Worm (Caenorhabditis elegans): ENCODE results near the gene T14G12.12.
A peak's percentile ranks its signal among the peaks of the same experiment; 100 is the strongest.

The T14G12.12 gene

DNA sequence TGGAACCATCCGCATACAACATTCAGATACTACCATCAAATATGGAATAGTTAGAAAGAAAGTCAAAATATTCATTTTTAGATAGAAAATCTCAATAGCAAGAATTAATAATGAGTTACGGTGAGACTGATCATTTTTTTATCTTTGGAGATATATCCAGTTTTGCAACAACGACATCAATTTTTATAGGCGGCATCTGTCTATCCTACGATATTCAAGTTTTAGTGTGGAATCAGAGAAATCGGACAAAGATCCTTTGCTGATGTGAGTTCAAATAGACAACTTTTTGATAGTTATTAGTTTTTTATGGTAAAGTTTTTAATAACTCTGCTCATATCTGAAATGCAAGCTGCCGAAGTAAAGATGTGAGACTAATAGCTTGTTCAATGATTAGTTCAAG lies 8.3 kb upstream of the T14G12.12 start, which contains the start of gene F47B7.4:
TSS of gene F47B7.4 (minus strand) at position 101 of the 400 bp plus-strand sequence.
- no peak for TF ChIP-seq ztf-29 (GFP tag; IDR thresholded peaks at IDR 0.05)
- no peak for TF ChIP-seq cog-1 (tag; optimal IDR thresholded peaks at IDR 0.05)
- TF ChIP-seq tab-1 (GFP tag; IDR thresholded peaks at IDR 0.05), result no peak
- TF ChIP-seq med-1 (GFP tag; optimal IDR thresholded peaks at IDR 0.05; ENCODE audit: insufficient read depth), result no peak

DNA sequence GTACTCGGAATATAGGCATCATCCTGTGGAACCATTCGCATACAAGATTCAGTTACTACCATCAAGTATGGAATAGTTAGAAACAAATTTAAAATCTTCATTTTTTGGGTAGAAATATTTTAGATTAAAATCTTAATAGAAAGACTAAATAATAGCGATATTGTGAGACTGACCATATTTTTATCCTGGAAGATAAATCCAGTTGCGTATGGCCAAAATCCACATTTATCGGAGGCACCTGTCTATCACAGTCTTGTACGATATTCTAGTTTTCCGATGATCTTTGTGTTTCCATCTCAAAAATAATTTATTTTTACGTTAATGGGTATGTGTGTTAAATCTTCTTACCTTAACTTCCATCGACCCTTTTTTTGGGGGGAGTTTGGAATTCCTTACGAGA lies 6.0 kb upstream of the T14G12.12 start, which contains the start of gene F47B7.3:
TSS of gene F47B7.3 (minus strand) at position 101 of the 400 bp plus-strand sequence.
- TF ChIP-seq klf-2 (GFP tag; conservative IDR thresholded peaks at IDR 0.05) (no peak), tab-1 (GFP tag; IDR thresholded peaks at IDR 0.05) (no peak), cog-1 (tag; optimal IDR thresholded peaks at IDR 0.05) (no peak), flt-1 (GFP tag; IDR thresholded peaks at IDR 0.05) (no peak), ref-1 (GFP tag; conservative IDR thresholded peaks at IDR 0.05) (no peak), ztf-29 (GFP tag; IDR thresholded peaks at IDR 0.05) (no peak), ztf-23 (GFP tag; IDR thresholded peaks at IDR 0.05) (no peak), med-1 (GFP tag; optimal IDR thresholded peaks at IDR 0.05; ENCODE audit: insufficient read depth) (no peak), T22C8.4 (GFP tag; IDR thresholded peaks at IDR 0.05) (no peak)

DNA sequence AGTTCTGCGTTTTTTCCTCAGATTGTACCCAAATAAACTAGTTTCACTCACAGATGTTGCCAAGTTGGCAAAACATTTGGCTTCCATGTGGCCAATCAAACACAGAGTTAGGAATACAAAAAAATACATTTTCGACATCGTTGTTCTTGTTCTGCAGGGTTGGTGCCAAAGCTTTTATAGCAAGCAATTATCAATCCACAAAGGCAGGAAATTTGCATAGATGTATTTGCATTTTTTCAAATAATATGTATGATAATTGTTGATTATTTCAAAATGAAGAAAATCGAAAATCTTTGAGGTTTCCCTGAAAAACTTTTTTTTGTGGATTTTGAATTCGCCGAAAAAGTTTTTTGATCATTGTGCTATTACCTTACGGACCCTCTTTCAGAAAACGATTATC lies 4.1 kb upstream of the T14G12.12 start, which contains the start of gene T14G12.11:
TSS of gene T14G12.11 (minus strand) at position 138 of the 400 bp plus-strand sequence.
- TF ChIP-seq ref-1 (GFP tag; conservative IDR thresholded peaks at IDR 0.05) (no peak), ztf-23 (GFP tag; IDR thresholded peaks at IDR 0.05) (no peak), ztf-29 (GFP tag; IDR thresholded peaks at IDR 0.05) (no peak), klf-2 (GFP tag; conservative IDR thresholded peaks at IDR 0.05) (no peak), flt-1 (GFP tag; IDR thresholded peaks at IDR 0.05) (no peak), T22C8.4 (GFP tag; IDR thresholded peaks at IDR 0.05) (no peak), tab-1 (GFP tag; IDR thresholded peaks at IDR 0.05) (no peak), cog-1 (tag; optimal IDR thresholded peaks at IDR 0.05) (no peak), med-1 (GFP tag; optimal IDR thresholded peaks at IDR 0.05; ENCODE audit: insufficient read depth) (no peak)

DNA sequence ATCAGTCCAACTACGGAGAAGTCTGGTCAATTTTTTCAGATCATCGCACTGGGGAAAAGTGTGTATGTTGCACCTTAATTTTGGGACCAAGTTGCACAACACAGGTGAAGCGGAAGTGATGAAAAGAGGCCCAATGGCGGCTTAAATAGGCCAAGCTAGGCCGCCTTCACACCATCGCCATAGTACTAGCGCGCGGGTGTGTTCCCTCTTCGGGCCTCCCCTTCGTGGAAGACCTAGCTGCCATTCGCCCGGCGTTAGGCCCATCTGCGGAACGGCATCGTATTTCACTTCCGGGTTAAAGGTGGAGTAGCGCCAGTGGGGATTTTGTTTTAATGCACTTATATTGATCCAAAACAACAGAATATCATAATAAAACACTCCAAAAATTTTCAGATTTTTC lies 1.5 kb upstream of the T14G12.12 start:
- no peak for TF ChIP-seq ref-1 (GFP tag; conservative IDR thresholded peaks at IDR 0.05)
- no peak for TF ChIP-seq ztf-29 (GFP tag; IDR thresholded peaks at IDR 0.05)
- TF ChIP-seq ztf-23 (GFP tag; IDR thresholded peaks at IDR 0.05), result no peak
- TF ChIP-seq T22C8.4 (GFP tag; IDR thresholded peaks at IDR 0.05), result no peak
- TF ChIP-seq tab-1 (GFP tag; IDR thresholded peaks at IDR 0.05), result 0 out of 2 replicates have a peak, but pooled peaks have one; percentile 44
- TF ChIP-seq flt-1 (GFP tag; IDR thresholded peaks at IDR 0.05), result no peak
- TF ChIP-seq cog-1 (tag; optimal IDR thresholded peaks at IDR 0.05), result no peak

DNA sequence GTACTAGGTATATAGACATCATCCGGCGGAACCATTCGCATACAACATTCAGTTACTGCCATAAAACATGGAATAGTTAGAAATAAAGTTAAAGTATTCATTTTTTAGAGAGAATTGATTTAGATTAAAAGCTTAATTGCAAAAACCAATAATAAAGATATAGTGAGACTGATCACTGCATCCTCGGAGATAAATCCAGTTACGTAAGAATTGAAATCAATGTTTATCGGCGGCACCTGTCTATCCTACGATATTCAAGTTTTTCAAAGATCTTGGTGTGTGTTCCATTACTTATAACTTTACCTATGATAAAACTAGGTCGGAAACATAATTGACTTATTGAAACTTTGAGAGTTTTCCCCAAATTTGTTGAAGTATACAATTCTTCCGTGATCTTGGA lies 1.0 kb upstream of the T14G12.12 start, which contains the start of gene T14G12.6:
TSS of gene T14G12.6 (minus strand) at position 101 of the 400 bp plus-strand sequence.
- TF ChIP-seq flt-1 (GFP tag; IDR thresholded peaks at IDR 0.05), result no peak
- no peak for TF ChIP-seq med-1 (GFP tag; optimal IDR thresholded peaks at IDR 0.05; ENCODE audit: insufficient read depth)
- no peak for TF ChIP-seq tab-1 (GFP tag; IDR thresholded peaks at IDR 0.05)
- no peak for TF ChIP-seq ztf-23 (GFP tag; IDR thresholded peaks at IDR 0.05)
- no peak for TF ChIP-seq T22C8.4 (GFP tag; IDR thresholded peaks at IDR 0.05)
- TF ChIP-seq cog-1 (tag; optimal IDR thresholded peaks at IDR 0.05), result no peak
- TF ChIP-seq klf-2 (GFP tag; conservative IDR thresholded peaks at IDR 0.05), result no peak
- no peak for TF ChIP-seq ztf-29 (GFP tag; IDR thresholded peaks at IDR 0.05)
- TF ChIP-seq ref-1 (GFP tag; conservative IDR thresholded peaks at IDR 0.05), result no peak

DNA sequence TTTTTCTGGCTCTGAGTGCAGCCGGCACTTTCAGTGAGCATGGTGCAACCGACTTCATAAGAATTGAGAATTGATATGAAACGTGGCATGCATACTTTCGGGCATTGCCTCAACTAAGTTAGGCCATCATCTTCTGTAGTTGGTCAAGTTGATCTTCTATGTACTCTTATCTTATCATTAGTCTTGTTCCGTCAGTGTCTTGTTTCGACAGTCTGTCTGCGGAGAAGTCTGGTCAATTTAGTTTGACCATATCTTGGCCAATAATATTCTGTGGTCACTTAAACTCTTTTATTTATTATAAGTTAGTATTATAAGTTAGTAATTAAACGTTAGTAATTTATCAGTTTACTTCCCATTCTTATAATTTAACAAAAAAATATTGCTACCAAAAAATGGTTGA lies 2.1 kb downstream of the T14G12.12 start:
- TF ChIP-seq ztf-29 (GFP tag; IDR thresholded peaks at IDR 0.05) (no peak), cog-1 (tag; optimal IDR thresholded peaks at IDR 0.05) (no peak)

DNA sequence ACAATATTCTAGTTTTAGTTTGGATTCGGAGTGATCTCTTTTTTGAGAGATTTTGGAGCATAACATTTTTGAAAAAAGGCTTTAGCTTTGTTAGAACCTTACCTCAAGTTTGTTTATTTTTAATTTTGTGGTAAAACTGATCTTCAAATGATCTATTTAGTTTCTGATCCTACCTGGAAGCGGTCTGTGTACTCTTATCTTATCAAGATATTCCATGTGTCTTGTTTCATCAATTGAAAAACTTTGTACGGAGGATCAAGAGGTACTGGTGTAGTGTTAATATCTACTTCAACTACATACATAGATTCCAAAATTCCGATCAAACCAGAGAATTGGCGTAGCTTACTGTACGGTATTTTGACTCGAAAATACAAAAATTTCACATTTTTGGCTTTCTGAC lies 2.5 kb downstream of the T14G12.12 start:
- TF ChIP-seq T22C8.4 (GFP tag; IDR thresholded peaks at IDR 0.05) (no peak), cog-1 (tag; optimal IDR thresholded peaks at IDR 0.05) (no peak), ref-1 (GFP tag; conservative IDR thresholded peaks at IDR 0.05) (no peak), ztf-29 (GFP tag; IDR thresholded peaks at IDR 0.05) (no peak), med-1 (GFP tag; optimal IDR thresholded peaks at IDR 0.05; ENCODE audit: insufficient read depth) (no peak), tab-1 (GFP tag; IDR thresholded peaks at IDR 0.05) (no peak), klf-2 (GFP tag; conservative IDR thresholded peaks at IDR 0.05) (no peak), ztf-23 (GFP tag; IDR thresholded peaks at IDR 0.05) (no peak), flt-1 (GFP tag; IDR thresholded peaks at IDR 0.05) (no peak)

DNA sequence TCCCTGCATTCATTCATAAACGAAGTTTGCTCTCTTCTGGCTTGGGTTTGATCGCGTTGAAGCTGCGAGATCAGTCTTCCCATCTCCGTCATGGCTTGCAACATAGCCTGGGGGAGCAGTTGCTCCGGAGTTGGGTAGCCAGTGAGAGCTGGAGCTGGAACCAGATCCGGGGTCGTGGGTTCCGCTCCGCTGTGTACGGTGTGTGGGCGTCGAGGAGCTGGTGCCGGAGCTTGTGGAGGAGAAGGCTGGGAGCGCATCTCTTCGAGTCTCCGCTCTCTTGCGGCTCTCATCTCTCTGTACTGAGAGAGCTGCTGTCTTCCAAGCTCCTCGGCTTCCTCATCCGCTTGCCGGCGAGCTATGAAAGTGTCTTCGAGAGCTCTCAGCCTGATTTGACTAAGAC lies 5.9 kb downstream of the T14G12.12 start:
- TF ChIP-seq tab-1 (GFP tag; IDR thresholded peaks at IDR 0.05) (0 out of 2 replicates have a peak, but pooled peaks have one; percentile 11), T22C8.4 (GFP tag; IDR thresholded peaks at IDR 0.05) (no peak), cog-1 (tag; optimal IDR thresholded peaks at IDR 0.05) (no peak)

DNA sequence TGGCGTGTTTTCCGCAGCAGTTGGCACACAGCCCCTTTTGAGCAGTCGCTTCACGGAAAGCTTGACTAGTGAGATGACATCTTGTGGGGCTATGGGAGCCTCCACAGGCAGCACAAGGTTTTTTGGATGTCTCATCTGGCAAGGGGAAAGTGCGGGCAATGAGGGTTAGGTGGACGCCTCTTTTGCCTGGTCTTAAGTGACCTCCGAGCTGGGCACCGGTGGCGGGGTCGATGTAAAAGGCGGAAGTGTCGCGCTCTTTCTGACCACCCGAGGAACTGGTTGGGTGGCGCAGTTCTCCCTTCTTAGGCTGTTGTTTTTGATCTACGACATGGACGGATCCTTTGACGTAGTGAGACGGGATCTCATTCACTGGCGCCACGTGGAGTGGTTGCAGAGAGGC lies 6.9 kb downstream of the T14G12.12 start:
- TF ChIP-seq klf-2 (GFP tag; conservative IDR thresholded peaks at IDR 0.05), result no peak
- no peak for TF ChIP-seq tab-1 (GFP tag; IDR thresholded peaks at IDR 0.05)
- TF ChIP-seq ztf-23 (GFP tag; IDR thresholded peaks at IDR 0.05), result no peak

DNA sequence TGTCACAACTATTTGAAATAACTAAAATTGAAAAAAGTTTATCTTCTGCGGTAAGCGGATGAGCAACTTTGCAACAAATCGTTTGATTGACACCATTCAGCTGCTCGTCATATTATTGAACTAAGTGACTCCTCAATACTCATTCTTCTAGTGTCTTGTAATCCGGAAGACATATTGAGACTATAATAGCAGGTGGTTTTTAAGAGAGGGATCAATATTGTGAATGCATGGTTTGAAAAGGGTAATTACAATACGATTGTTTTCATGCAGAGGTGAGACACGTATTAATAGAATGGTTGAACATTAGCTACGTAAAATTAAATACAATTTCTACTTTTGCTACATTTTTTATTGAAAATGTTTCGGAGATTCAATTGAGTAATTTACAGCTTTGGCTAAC lies 15.1 kb downstream of the T14G12.12 start:
- no peak for TF ChIP-seq tab-1 (GFP tag; IDR thresholded peaks at IDR 0.05)
- TF ChIP-seq ztf-29 (GFP tag; IDR thresholded peaks at IDR 0.05), result no peak
- no peak for TF ChIP-seq ztf-23 (GFP tag; IDR thresholded peaks at IDR 0.05)
- TF ChIP-seq flt-1 (GFP tag; IDR thresholded peaks at IDR 0.05), result no peak
- TF ChIP-seq med-1 (GFP tag; optimal IDR thresholded peaks at IDR 0.05; ENCODE audit: insufficient read depth), result no peak
- TF ChIP-seq ref-1 (GFP tag; conservative IDR thresholded peaks at IDR 0.05), result no peak
- no peak for TF ChIP-seq cog-1 (tag; optimal IDR thresholded peaks at IDR 0.05)
- TF ChIP-seq T22C8.4 (GFP tag; IDR thresholded peaks at IDR 0.05), result no peak
- no peak for TF ChIP-seq klf-2 (GFP tag; conservative IDR thresholded peaks at IDR 0.05)

DNA sequence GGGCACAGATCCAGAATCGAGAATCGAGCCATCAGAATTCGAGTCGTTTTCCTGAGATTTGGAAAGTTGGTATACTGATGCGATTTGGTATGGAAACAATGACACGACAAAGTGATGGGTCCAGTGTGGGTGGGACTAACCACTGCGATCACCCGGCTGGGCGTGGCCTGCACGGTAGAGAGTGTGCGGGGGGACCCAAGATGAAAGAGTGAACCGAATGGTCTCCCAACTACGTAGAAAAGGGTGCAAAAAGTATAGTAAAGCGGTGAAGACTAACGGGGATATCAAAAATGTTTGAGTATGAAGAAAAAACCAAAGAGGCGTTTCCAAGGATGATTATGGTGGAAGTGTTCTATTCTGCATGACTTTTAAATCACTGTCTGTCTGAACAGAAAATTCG lies 16.1 kb downstream of the T14G12.12 start, which contains the start of gene fkh-2:
TSS of gene fkh-2 (minus strand) at position 101 of the 400 bp plus-strand sequence.
- TF ChIP-seq ref-1 (GFP tag; conservative IDR thresholded peaks at IDR 0.05) (no peak), ztf-23 (GFP tag; IDR thresholded peaks at IDR 0.05) (no peak), flt-1 (GFP tag; IDR thresholded peaks at IDR 0.05) (no peak), T22C8.4 (GFP tag; IDR thresholded peaks at IDR 0.05) (no peak), cog-1 (tag; optimal IDR thresholded peaks at IDR 0.05) (no peak), ztf-29 (GFP tag; IDR thresholded peaks at IDR 0.05) (no peak)
